Fruit fly (Drosophila melanogaster) whole organism, embryonic: ENCODE results near the gene pros.

ENCODE experiments used
- Bdp1 ChIP-seq: fragments of 200-800 bp; sonication (Bioruptor generic); optimal IDR thresholded peaks from 3 replicates; lab custom pipeline; 2016; ENCODE audit warnings: missing biosample characterization, missing genetic modification characterization
- CG10654 ChIP-seq: fragments of 200-800 bp; sonication (Bioruptor generic); optimal IDR thresholded peaks from 2 replicates; lab custom pipeline; 2016; ENCODE audit warnings: missing biosample characterization, missing genetic modification characterization
- CG12299 ChIP-seq: fragments of 200-800 bp; sonication (Bioruptor generic); optimal IDR thresholded peaks from 2 replicates; lab custom pipeline; 2018; ENCODE audit warnings: missing biosample characterization, mild to moderate bottlenecking, missing genetic modification characterization
- CG12391 ChIP-seq: fragments of 200-800 bp; sonication (Bioruptor generic); optimal IDR thresholded peaks from 3 replicates; lab custom pipeline; 2018; ENCODE audit warnings: missing biosample characterization, mild to moderate bottlenecking, missing genetic modification characterization, moderate library complexity
- CG14441 ChIP-seq: fragments of 200-800 bp; sonication (Bioruptor generic); IDR thresholded peaks from 2 replicates; pipeline ENCODE4 v1.3.6; 2022; ENCODE audit warnings: missing biosample characterization, missing genetic modification characterization
- CG15073 ChIP-seq: fragments of 200-800 bp; sonication (Bioruptor generic); optimal IDR thresholded peaks from 2 replicates; lab custom pipeline; 2016; ENCODE audit warnings: missing biosample characterization, missing genetic modification characterization
- CG15479 ChIP-seq: fragments of 200-800 bp; sonication (Bioruptor generic); optimal IDR thresholded peaks from 3 replicates; lab custom pipeline; 2019; ENCODE audit warnings: missing biosample characterization, mild to moderate bottlenecking, missing genetic modification characterization, moderate library complexity
- CG1602 ChIP-seq: fragments of 200-800 bp; sonication (Bioruptor generic); optimal IDR thresholded peaks from 3 replicates; lab custom pipeline; 2016; ENCODE audit warnings: missing biosample characterization, missing genetic modification characterization
- CG18764 ChIP-seq: fragments of 200-800 bp; sonication (Bioruptor generic); optimal IDR thresholded peaks from 3 replicates; lab custom pipeline; 2016; ENCODE audit warnings: missing biosample characterization, missing genetic modification characterization
- CG4424 ChIP-seq: fragments of 200-800 bp; sonication (Bioruptor generic); optimal IDR thresholded peaks from 3 replicates; lab custom pipeline; 2016; ENCODE audit warnings: missing biosample characterization, missing genetic modification characterization
- CG6254 ChIP-seq: fragments of 200-800 bp; sonication (Bioruptor generic); optimal IDR thresholded peaks from 3 replicates; lab custom pipeline; 2017; ENCODE audit warnings: mild to moderate bottlenecking, missing biosample characterization, missing genetic modification reagents, missing genetic modification characterization
- CG6854 ChIP-seq: fragments of 200-800 bp; sonication (Bioruptor generic); optimal IDR thresholded peaks from 3 replicates; lab custom pipeline; 2017; ENCODE audit warnings: missing biosample characterization, mild to moderate bottlenecking, missing genetic modification characterization
- CG7556 ChIP-seq: fragments of 200-800 bp; sonication (Bioruptor generic); optimal IDR thresholded peaks from 2 replicates; lab custom pipeline; 2017; ENCODE audit warnings: missing biosample characterization, mild to moderate bottlenecking, missing genetic modification characterization
- CG7928 ChIP-seq: fragments of 200-800 bp; sonication (Bioruptor generic); optimal IDR thresholded peaks from 2 replicates; lab custom pipeline; 2017; ENCODE audit warnings: missing biosample characterization, mild to moderate bottlenecking, missing genetic modification characterization
- CG8944 ChIP-seq: fragments of 200-800 bp; sonication (Bioruptor generic); optimal IDR thresholded peaks from 3 replicates; lab custom pipeline; 2016; ENCODE audit warnings: missing biosample characterization, missing genetic modification characterization
- CG9609 ChIP-seq: fragments of 200-800 bp; sonication (Bioruptor generic); optimal IDR thresholded peaks from 3 replicates; lab custom pipeline; 2016; ENCODE audit warnings: missing biosample characterization, missing genetic modification characterization
- Chrac-16 ChIP-seq: fragments of 200-800 bp; sonication (Bioruptor generic); optimal IDR thresholded peaks from 3 replicates; lab custom pipeline; 2016; ENCODE audit warnings: missing biosample characterization, missing genetic modification characterization
- Dll ChIP-seq: fragments of 200-800 bp; sonication (Bioruptor generic); IDR thresholded peaks from 4 replicates; pipeline ENCODE4 v1.3.6; 2022; ENCODE audit warnings: missing biosample characterization, missing genetic modification characterization; ENCODE audit not compliant: partially characterized antibody
- Ets97D ChIP-seq: fragments of 200-800 bp; sonication (Bioruptor generic); optimal IDR thresholded peaks from 3 replicates; lab custom pipeline; 2016; ENCODE audit warnings: missing biosample characterization, missing genetic modification characterization
- Gug ChIP-seq: fragments of 200-800 bp; sonication (Bioruptor generic); IDR thresholded peaks from 4 replicates; pipeline ENCODE4 v1.3.6; 2022; ENCODE audit warnings: missing biosample characterization, missing genetic modification characterization
- Mad ChIP-seq: fragments of 200-800 bp; sonication (Bioruptor generic); optimal IDR thresholded peaks from 2 replicates; lab custom pipeline; 2016; ENCODE audit warnings: missing biosample characterization, missing genetic modification characterization
- NK7.1 ChIP-seq: fragments of 200-800 bp; sonication (Bioruptor generic); optimal IDR thresholded peaks from 3 replicates; lab custom pipeline; 2016; ENCODE audit warnings: missing biosample characterization, missing genetic modification characterization
- Poxn ChIP-seq: fragments of 200-800 bp; sonication (Bioruptor generic); IDR thresholded peaks from 2 replicates; pipeline ENCODE4 v1.3.6; 2022; ENCODE audit warnings: missing biosample characterization, missing genetic modification characterization
- Ptx1 ChIP-seq: fragments of 200-800 bp; sonication (Bioruptor generic); IDR thresholded peaks from 2 replicates; pipeline ENCODE4 v1.3.6; 2022; ENCODE audit warnings: missing biosample characterization, missing genetic modification characterization
- Rfx ChIP-seq: fragments of 200-800 bp; sonication (Bioruptor generic); IDR thresholded peaks from 2 replicates; pipeline ENCODE4 v1.3.6; 2022; ENCODE audit warnings: missing biosample characterization, missing genetic modification characterization
- Trl ChIP-seq, 3 experiments: fragments of >200 bp in 2 of 3; fragments of 200-800 bp in 1 of 3; sonication (Bioruptor generic) in 1 of 3; optimal IDR thresholded peaks; 2 replicates in 1 of 3; 3 replicates in 2 of 3; lab custom pipeline; 2016 to 2017; ENCODE audit warnings: missing biosample characterization in 1 of 3, missing genetic modification characterization in 1 of 3
- Xrp1 ChIP-seq: fragments of 200-800 bp; sonication (Bioruptor generic); IDR thresholded peaks from 2 replicates; pipeline ENCODE4 v1.3.6; 2022; ENCODE audit warnings: missing biosample characterization, missing genetic modification characterization
- YL-1 ChIP-seq: fragments of 200-800 bp; sonication (Bioruptor generic); optimal IDR thresholded peaks from 3 replicates; lab custom pipeline; 2017; ENCODE audit warnings: missing biosample characterization, mild to moderate bottlenecking, missing genetic modification characterization
- az2 ChIP-seq: fragments of 200-800 bp; sonication (Bioruptor generic); optimal IDR thresholded peaks from 3 replicates; lab custom pipeline; 2016; ENCODE audit warnings: missing biosample characterization, missing genetic modification characterization
- br ChIP-seq: fragments of >200 bp; optimal IDR thresholded peaks from 2 replicates; lab custom pipeline; 2017
- bsh ChIP-seq, 2 experiments: fragments of 200-800 bp; sonication (Bioruptor generic); optimal IDR thresholded peaks; 2 replicates each; lab custom pipeline; 2017 to 2018; ENCODE audit warnings: mild to moderate bottlenecking in 2 of 2, missing biosample characterization in 2 of 2, missing genetic modification characterization in 2 of 2, moderate library complexity in 1 of 2
- cg ChIP-seq: fragments of 200-800 bp; sonication (Bioruptor generic); optimal IDR thresholded peaks from 3 replicates; lab custom pipeline; 2019; ENCODE audit warnings: missing biosample characterization, mild to moderate bottlenecking, missing genetic modification characterization, moderate library complexity
- ems ChIP-seq: fragments of 200-800 bp; sonication (Bioruptor generic); optimal IDR thresholded peaks from 3 replicates; lab custom pipeline; 2016; ENCODE audit warnings: missing biosample characterization, missing genetic modification characterization
- grau ChIP-seq: fragments of 200-800 bp; optimal IDR thresholded peaks from 3 replicates; lab custom pipeline; 2019; ENCODE audit warnings: missing biosample characterization, mild to moderate bottlenecking, missing genetic modification characterization, moderate library complexity
- gsb-n ChIP-seq: fragments of 200-800 bp; sonication (Bioruptor generic); optimal IDR thresholded peaks from 3 replicates; lab custom pipeline; 2018; ENCODE audit warnings: missing biosample characterization, mild to moderate bottlenecking, missing genetic modification characterization
- ken ChIP-seq: fragments of 200-800 bp; sonication (Bioruptor generic); IDR thresholded peaks from 3 replicates; pipeline ENCODE4 v1.3.6; 2022; ENCODE audit warnings: missing biosample characterization, missing genetic modification characterization
- kni ChIP-seq: fragments of 200-800 bp; sonication (Bioruptor generic); optimal IDR thresholded peaks from 3 replicates; lab custom pipeline; 2017; ENCODE audit warnings: mild to moderate bottlenecking, missing biosample characterization, missing genetic modification reagents, missing genetic modification characterization
- lmd ChIP-seq: fragments of 200-800 bp; sonication (Bioruptor generic); IDR thresholded peaks from 2 replicates; pipeline ENCODE4 v1.3.6; 2022; ENCODE audit warnings: missing biosample characterization, missing genetic modification characterization
- lola ChIP-seq, 3 experiments: fragments of >200 bp in 2 of 3; fragments of 200-800 bp in 1 of 3; sonication (Bioruptor generic) in 1 of 3; optimal IDR thresholded peaks; 2 replicates each; lab custom pipeline; 2017 to 2019; ENCODE audit warnings: missing biosample characterization in 3 of 3, missing genetic modification characterization in 3 of 3, mild to moderate bottlenecking in 1 of 3, moderate library complexity in 1 of 3
- luna ChIP-seq: fragments of 200-800 bp; sonication (Bioruptor generic); optimal IDR thresholded peaks from 2 replicates; lab custom pipeline; 2016; ENCODE audit warnings: missing biosample characterization, missing genetic modification characterization
- mld ChIP-seq: fragments of 200-800 bp; sonication (Bioruptor generic); IDR thresholded peaks from 3 replicates; pipeline ENCODE4 v1.3.6; 2022; ENCODE audit warnings: missing biosample characterization, missing genetic modification characterization; ENCODE audit not compliant: partially characterized antibody
- nerfin-2 ChIP-seq: fragments of 200-800 bp; sonication (Bioruptor generic); IDR thresholded peaks from 2 replicates; pipeline ENCODE4 v1.3.6; 2022; ENCODE audit warnings: missing biosample characterization, missing genetic modification characterization; ENCODE audit not compliant: partially characterized antibody
- pfk ChIP-seq: fragments of 200-800 bp; sonication (Bioruptor generic); optimal IDR thresholded peaks from 2 replicates; lab custom pipeline; 2018; ENCODE audit warnings: missing biosample characterization, mild to moderate bottlenecking, missing genetic modification characterization, moderate library complexity
- pzg ChIP-seq: fragments of 200-800 bp; sonication (Bioruptor generic); optimal IDR thresholded peaks from 3 replicates; lab custom pipeline; 2018; ENCODE audit warnings: missing biosample characterization, mild to moderate bottlenecking, missing genetic modification characterization, moderate library complexity
- ranshi ChIP-seq: fragments of 200-800 bp; sonication (Bioruptor generic); IDR thresholded peaks from 2 replicates; pipeline ENCODE4 v1.3.6; 2022; ENCODE audit warnings: missing biosample characterization, missing genetic modification characterization
- ro ChIP-seq: fragments of 200-800 bp; sonication (Bioruptor generic); IDR thresholded peaks from 2 replicates; pipeline ENCODE4 v1.3.6; 2022; ENCODE audit warnings: missing biosample characterization, missing genetic modification characterization
- schlank ChIP-seq: fragments of 200-800 bp; sonication (Bioruptor generic); optimal IDR thresholded peaks from 2 replicates; lab custom pipeline; 2018; ENCODE audit warnings: missing biosample characterization, mild to moderate bottlenecking, missing genetic modification characterization
- stc ChIP-seq: fragments of 200-800 bp; sonication (Bioruptor generic); IDR thresholded peaks from 2 replicates; pipeline ENCODE4 v1.3.6; 2022; ENCODE audit warnings: missing biosample characterization, missing genetic modification characterization
- toy ChIP-seq: fragments of 200-800 bp; sonication (Bioruptor generic); IDR thresholded peaks from 2 replicates; pipeline ENCODE4 v1.3.6; 2022; ENCODE audit warnings: missing biosample characterization, missing genetic modification characterization

The pros gene

DNA sequence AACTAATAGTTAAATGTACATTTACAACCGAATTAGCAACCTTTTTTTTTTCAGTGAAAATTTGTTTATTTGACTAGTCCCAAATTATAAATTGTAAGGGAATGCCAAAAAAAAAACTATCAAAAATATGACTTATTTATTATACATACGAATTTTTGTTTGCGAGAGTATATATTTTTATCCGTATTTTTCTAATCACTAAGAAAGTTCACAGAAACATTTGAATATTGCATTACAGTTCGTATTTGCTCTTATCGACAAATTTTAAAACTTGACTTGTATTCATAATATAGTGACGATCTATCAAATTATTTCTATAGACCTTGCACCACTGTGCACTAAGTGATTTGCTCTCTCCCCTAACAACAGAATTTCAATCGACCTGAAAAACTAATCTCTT, 23.0 kb downstream of the pros start (continued):
- TF ChIP-seq gsb-n, result peak; percentile 30
- TF ChIP-seq CG4424 (GFP tag; lab: Kevin White, UChicago), result peak; percentile 41
- no peak for TF ChIP-seq CG6854 (GFP tag; lab: Kevin White, UChicago)
- TF ChIP-seq ro (GFP tag; lab: Robert Waterston, UW), result no peak
- TF ChIP-seq Xrp1, result peak; percentile 41; the same call in 1 of the 2 replicates
- TF ChIP-seq CG8944 (GFP tag; lab: Kevin White, UChicago), result no peak
- TF ChIP-seq Mad (GFP tag; lab: Kevin White, UChicago), result no peak
- TF ChIP-seq bsh (GFP tag; optimal IDR thresholded peaks at IDR 0.05; lab: Kevin White, UChicago), result peak in 1 of 2 experiments; percentile 13
- peak; percentile 4 for TF ChIP-seq CG7556
- peak; percentile 27 for TF ChIP-seq CG12391 (tag; lab: Kevin White, UChicago)
- no peak for TF ChIP-seq CG7928
- peak in 1 of 3 experiments; percentile 42 for TF ChIP-seq lola (GFP tag; optimal IDR thresholded peaks at IDR 0.05; lab: Kevin White, UChicago)
- peak; percentile 5 for TF ChIP-seq Chrac-16

- TF ChIP-seq stc (GFP tag; lab: Robert Waterston, UW) (no peak), Ets97D (GFP tag; lab: Kevin White, UChicago) (no peak), pfk (GFP tag; lab: Kevin White, UChicago) (no peak), CG15479 (GFP tag; lab: Kevin White, UChicago) (peak; percentile 98), Trl (optimal IDR thresholded peaks at IDR 0.05; lab: Kevin White, UChicago) (peak in 1 of 2 experiments; percentile 7), Trl (GFP tag; optimal IDR thresholded peaks at IDR 0.05; lab: Kevin White, UChicago) (no peak), Gug (GFP tag; lab: Robert Waterston, UW) (no peak), lmd (GFP tag; lab: Robert Waterston, UW) (no peak), Bdp1 (GFP tag; lab: Kevin White, UChicago) (no peak), NK7.1 (GFP tag; lab: Kevin White, UChicago) (no peak), CG14441 (GFP tag; lab: Robert Waterston, UW) (no peak), Rfx (no peak), CG18764 (GFP tag; lab: Kevin White, UChicago) (no peak), az2 (GFP tag; lab: Kevin White, UChicago) (no peak), br (no peak), kni (peak; percentile 23), toy (GFP tag; lab: Robert Waterston, UW) (no peak), CG1602 (GFP tag; lab: Kevin White, UChicago) (no peak), luna (GFP tag; lab: Kevin White, UChicago) (no peak), CG15073 (GFP tag; lab: Kevin White, UChicago) (no peak), YL-1 (GFP tag; lab: Kevin White, UChicago) (no peak), Dll (GFP tag; lab: Robert Waterston, UW) (no peak), pzg (no peak), CG6254 (GFP tag; lab: Kevin White, UChicago) (no peak), nerfin-2 (GFP tag; lab: Robert Waterston, UW) (no peak), Ptx1 (GFP tag; lab: Robert Waterston, UW) (no peak), grau (tag; lab: Kevin White, UChicago) (no peak), CG12299 (no peak), schlank (tag; lab: Kevin White, UChicago) (no peak), CG9609 (GFP tag; lab: Kevin White, UChicago) (no peak), ken (no peak), mld (GFP tag; lab: Robert Waterston, UW) (no peak), ems (GFP tag; lab: Kevin White, UChicago) (no peak), CG10654 (GFP tag; lab: Kevin White, UChicago) (no peak), ranshi (GFP tag; lab: Robert Waterston, UW) (no peak), cg (GFP tag; lab: Kevin White, UChicago) (peak; percentile 80), Poxn (GFP tag; lab: Robert Waterston, UW) (no peak)
Observed at dm6 chr3R:11351721-11352481, 23.6 kb downstream of the pros start.
